Worm (Caenorhabditis elegans) whole organism, midembryonic: ENCODE data around the gene wrt-1.

Experiments used
- T22C8.4 ChIP-seq: fragments of 200-800 bp; sonication (Bioruptor generic); IDR thresholded peaks from 2 replicates; pipeline ENCODE4 v1.3.6; 2022; ENCODE audit warnings: missing genetic modification characterization, missing compliant biosample characterization
- cog-1 ChIP-seq: sonication (generic microtip); optimal IDR thresholded peaks from 2 replicates; lab custom pipeline; 2016; ENCODE audit warnings: missing genetic modification characterization, missing compliant biosample characterization
- flt-1 ChIP-seq: fragments of 200-800 bp; sonication (Bioruptor generic); IDR thresholded peaks from 2 replicates; pipeline ENCODE4 v1.3.6; 2022; ENCODE audit warnings: missing genetic modification characterization, missing compliant biosample characterization
- klf-2 ChIP-seq: fragments of 200-800 bp; sonication (Bioruptor generic); conservative IDR thresholded peaks from 2 replicates; pipeline ENCODE4 v1.3.6; 2022; ENCODE audit warnings: missing genetic modification reagents, missing genetic modification characterization, missing compliant biosample characterization
- med-1 ChIP-seq: sonication (generic microtip); optimal IDR thresholded peaks from 2 replicates; lab custom pipeline; 2017; ENCODE audit warnings: missing genetic modification characterization, mild to moderate bottlenecking, missing compliant biosample characterization, antibody characterized with exemption, missing genetic modification reagents; ENCODE audit not compliant: insufficient read depth
- ref-1 ChIP-seq: fragments of 200-800 bp; sonication (Bioruptor generic); conservative IDR thresholded peaks from 2 replicates; pipeline ENCODE4 v1.3.6; 2022; ENCODE audit warnings: missing genetic modification reagents, missing genetic modification characterization, missing compliant biosample characterization
- tab-1 ChIP-seq: fragments of 200-800 bp; sonication (Bioruptor generic); IDR thresholded peaks from 2 replicates; pipeline ENCODE4 v1.3.6; 2022; ENCODE audit warnings: missing genetic modification characterization, missing compliant biosample characterization
- ztf-23 ChIP-seq: fragments of 200-800 bp; sonication (Bioruptor generic); IDR thresholded peaks from 2 replicates; pipeline ENCODE4 v1.3.6; 2022; ENCODE audit warnings: missing genetic modification reagents, missing genetic modification characterization, missing compliant biosample characterization
- ztf-29 ChIP-seq: fragments of 200-800 bp; sonication (Bioruptor generic); IDR thresholded peaks from 2 replicates; pipeline ENCODE4 v1.3.6; 2022; ENCODE audit warnings: missing genetic modification reagents, missing genetic modification characterization, missing compliant biosample characterization

wrt-1 gene

DNA sequence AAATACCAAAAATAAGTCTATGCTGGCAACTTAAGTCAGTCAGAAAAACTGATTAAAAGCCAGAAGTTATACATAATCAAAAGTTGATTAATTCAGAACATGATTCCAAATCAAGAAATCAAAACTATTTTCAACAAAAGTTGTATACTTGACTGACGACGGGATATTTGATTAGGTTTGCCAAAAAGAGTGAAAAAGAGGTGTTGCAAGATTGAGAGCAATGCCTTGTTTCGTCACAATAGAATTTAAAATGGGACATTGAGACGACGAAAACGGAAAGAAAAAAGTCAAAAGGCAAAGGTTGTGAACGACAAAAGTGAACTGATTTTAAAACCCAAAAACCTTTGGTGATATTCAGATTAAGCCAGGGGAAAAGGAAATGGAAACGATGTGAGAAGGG lies 28.1 kb downstream of the wrt-1 start:
- TF ChIP-seq klf-2 (GFP tag; lab: Robert Waterston, UW) (no peak), tab-1 (GFP tag; lab: Robert Waterston, UW) (no peak), ref-1 (GFP tag; lab: Robert Waterston, UW) (no peak), med-1 (no peak), flt-1 (GFP tag; lab: Robert Waterston, UW) (no peak), cog-1 (tag; lab: Kevin White, UChicago) (no peak)

DNA sequence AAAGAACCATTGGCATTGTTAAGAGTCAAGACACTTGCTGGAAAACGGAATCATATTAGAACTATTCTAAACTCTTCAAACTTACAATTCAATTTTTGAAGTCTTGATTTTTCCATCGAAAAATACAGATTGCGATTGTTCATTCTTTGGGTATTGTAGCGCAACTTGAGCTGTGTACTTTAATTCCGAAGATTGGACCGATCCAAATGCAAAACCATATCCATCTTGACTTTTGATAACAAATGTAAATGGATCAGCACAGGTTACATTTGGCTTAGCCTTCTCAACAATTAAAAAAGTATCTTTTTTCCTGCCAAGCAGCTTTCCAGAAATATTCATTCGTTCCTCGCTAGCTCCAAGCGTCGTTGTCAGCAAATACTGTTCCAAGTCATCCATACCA lies 30.0 kb downstream of the wrt-1 start:
- no peak for TF ChIP-seq ztf-29 (GFP tag; lab: Robert Waterston, UW)
- no peak for TF ChIP-seq tab-1 (GFP tag; lab: Robert Waterston, UW)
- TF ChIP-seq ztf-23 (GFP tag; lab: Robert Waterston, UW) = no peak
- no peak for TF ChIP-seq T22C8.4 (GFP tag; lab: Robert Waterston, UW)
- TF ChIP-seq klf-2 (GFP tag; lab: Robert Waterston, UW) = no peak
- no peak for TF ChIP-seq med-1
- no peak for TF ChIP-seq flt-1 (GFP tag; lab: Robert Waterston, UW)
- TF ChIP-seq ref-1 (GFP tag; lab: Robert Waterston, UW) = no peak
- no peak for TF ChIP-seq cog-1 (tag; lab: Kevin White, UChicago)

DNA sequence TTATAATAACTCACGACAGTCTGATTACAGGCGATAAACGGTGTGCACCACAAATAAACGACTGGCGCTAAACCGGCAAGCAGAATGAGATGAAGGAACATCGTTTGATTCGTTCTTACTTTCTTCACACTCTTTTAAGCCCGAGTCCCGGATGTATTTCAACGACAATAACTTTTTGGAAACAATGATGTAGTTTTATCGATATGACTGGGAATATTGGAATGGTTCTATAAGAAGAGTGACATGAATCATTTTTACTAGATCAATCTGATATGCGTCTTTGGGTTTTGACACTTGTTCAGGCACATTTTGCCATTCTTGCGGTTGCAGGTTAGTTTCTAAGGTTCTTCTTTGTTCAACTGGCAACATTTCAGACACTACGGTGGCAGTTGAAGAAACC lies 30.7 kb downstream of the wrt-1 start, which contains the start of the genes ZK1290.11 and ZK1290.1:
ZK1290.11 (minus strand) TSS at position 101 of the 400 bp plus-strand sequence.
ZK1290.1 (plus strand) TSS at position 271 of the 400 bp plus-strand sequence.
- TF ChIP-seq tab-1 (GFP tag; lab: Robert Waterston, UW) = no peak

DNA sequence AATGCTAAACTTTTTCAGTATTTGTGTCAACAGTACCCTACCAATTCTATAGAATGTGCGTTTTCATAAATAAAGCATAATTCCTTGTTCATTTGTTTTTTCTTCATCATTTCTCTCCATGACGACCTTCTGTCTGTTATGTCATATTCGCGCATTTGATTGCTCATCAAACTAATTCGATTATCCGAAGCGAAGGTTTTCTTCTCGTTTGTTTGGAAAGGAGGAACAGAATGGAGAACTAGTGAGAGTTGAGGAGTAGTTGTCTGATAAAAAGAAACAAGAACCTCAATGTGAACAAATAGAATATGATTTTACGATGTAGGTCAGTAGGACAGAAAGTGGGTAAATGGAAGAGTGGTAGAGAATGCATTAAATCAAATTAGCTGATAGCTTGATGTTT lies 31.8 kb downstream of the wrt-1 start:
- TF ChIP-seq cog-1 (tag; lab: Kevin White, UChicago) (no peak), ztf-29 (GFP tag; lab: Robert Waterston, UW) (no peak), klf-2 (GFP tag; lab: Robert Waterston, UW) (no peak), med-1 (no peak), ztf-23 (GFP tag; lab: Robert Waterston, UW) (no peak), ref-1 (GFP tag; lab: Robert Waterston, UW) (no peak), flt-1 (GFP tag; lab: Robert Waterston, UW) (no peak), tab-1 (GFP tag; lab: Robert Waterston, UW) (no peak), T22C8.4 (GFP tag; lab: Robert Waterston, UW) (no peak)

DNA sequence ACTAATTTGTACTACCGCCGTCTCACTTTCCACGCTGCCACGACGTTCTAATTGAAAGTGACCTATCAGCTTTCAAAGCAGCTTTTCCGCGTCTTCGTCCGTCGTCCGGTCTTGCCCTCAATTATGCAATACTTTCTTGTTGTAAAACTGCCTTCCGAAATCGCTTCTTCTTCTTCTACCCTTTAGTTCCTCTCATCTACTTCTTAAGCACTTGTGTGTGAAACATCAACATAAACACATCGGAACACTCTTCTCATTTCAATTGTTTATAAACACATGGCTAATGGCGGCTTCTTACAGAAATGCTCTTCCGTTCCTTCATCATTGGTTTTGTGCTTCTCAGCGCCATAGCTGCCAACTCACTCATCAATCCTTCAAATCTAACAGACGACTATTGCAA lies 39.5 kb downstream of the wrt-1 start, which contains the start of gene F35D2.3:
F35D2.3 (plus strand) TSS at position 301 of the 400 bp plus-strand sequence.
- no peak for TF ChIP-seq T22C8.4 (GFP tag; lab: Robert Waterston, UW)
- TF ChIP-seq ztf-23 (GFP tag; lab: Robert Waterston, UW) = no peak
- no peak for TF ChIP-seq klf-2 (GFP tag; lab: Robert Waterston, UW)
- no peak for TF ChIP-seq ztf-29 (GFP tag; lab: Robert Waterston, UW)
- TF ChIP-seq ref-1 (GFP tag; lab: Robert Waterston, UW) = no peak
- no peak for TF ChIP-seq flt-1 (GFP tag; lab: Robert Waterston, UW)
- TF ChIP-seq med-1 = no peak
- TF ChIP-seq cog-1 (tag; lab: Kevin White, UChicago) = no peak
- TF ChIP-seq tab-1 (GFP tag; lab: Robert Waterston, UW) = no peak

DNA sequence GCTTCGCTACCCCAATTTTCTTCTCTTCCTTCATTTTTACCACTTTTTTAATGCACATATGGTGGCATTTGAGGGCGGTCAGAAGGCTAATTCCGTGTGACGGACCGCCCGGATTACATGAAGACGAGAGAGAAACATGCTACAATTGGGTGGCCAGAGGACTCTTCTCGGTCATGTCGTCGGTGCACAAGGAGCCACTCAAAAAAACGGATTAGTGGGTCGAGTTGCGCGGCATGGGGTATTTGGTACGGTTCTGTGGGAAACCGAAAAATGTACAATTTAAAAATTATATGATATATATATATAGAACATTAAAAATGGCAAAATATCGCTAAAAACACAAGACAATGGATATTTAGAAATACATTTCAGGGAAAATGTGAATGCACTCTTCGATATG lies 40.0 kb downstream of the wrt-1 start:
- no peak for TF ChIP-seq klf-2 (GFP tag; lab: Robert Waterston, UW)

DNA sequence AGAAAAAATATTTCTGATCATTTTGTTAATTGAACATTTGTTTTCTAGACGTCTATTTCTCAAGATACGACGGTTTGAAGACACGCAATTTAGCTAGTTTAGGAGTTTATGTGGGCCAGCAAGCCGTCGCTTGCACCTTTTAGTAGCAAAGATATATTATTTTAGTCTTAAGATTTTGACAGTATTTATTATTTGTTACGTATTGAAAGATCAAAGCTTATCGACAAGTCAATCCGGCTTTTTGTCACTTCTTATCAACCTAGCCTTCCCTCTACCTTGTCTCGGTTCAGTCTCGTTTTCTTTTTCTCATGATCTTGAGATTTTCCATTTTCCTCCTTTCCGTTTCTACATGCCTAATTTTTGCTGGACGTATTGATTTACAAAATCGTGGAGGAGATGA lies 43.3 kb downstream of the wrt-1 start, which contains the start of gene F35D2.2:
F35D2.2 (plus strand) TSS at position 301 of the 400 bp plus-strand sequence.
- TF ChIP-seq med-1 (no peak), ref-1 (GFP tag; lab: Robert Waterston, UW) (no peak), ztf-29 (GFP tag; lab: Robert Waterston, UW) (no peak), ztf-23 (GFP tag; lab: Robert Waterston, UW) (no peak), flt-1 (GFP tag; lab: Robert Waterston, UW) (no peak), cog-1 (tag; lab: Kevin White, UChicago) (no peak), T22C8.4 (GFP tag; lab: Robert Waterston, UW) (no peak), klf-2 (GFP tag; lab: Robert Waterston, UW) (no peak), tab-1 (GFP tag; lab: Robert Waterston, UW) (no peak)

DNA sequence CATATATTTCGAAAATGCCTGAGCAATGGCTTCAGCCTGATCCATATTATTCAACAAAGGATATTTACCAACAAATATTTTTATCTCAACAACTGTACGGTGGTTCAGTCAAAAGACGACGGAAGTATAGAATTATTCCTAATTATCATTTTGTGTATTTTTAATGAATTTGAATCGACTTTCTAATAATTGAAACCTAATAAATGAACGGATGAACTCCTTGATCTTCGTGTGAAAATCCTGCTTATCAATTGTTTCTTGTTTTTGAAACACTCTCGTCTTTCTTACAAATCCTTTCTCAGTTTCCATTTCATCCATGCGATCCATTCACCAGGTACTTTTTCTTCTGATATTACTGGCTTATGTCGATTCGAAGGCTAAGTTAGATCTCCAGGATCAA lies 44.8 kb downstream of the wrt-1 start, which contains the start of gene F35D2.1:
F35D2.1 (plus strand) TSS at position 301 of the 400 bp plus-strand sequence.
- TF ChIP-seq ztf-23 (GFP tag; lab: Robert Waterston, UW) (no peak), tab-1 (GFP tag; lab: Robert Waterston, UW) (no peak), med-1 (no peak), flt-1 (GFP tag; lab: Robert Waterston, UW) (no peak), cog-1 (tag; lab: Kevin White, UChicago) (no peak), ref-1 (GFP tag; lab: Robert Waterston, UW) (no peak), klf-2 (GFP tag; lab: Robert Waterston, UW) (no peak), T22C8.4 (GFP tag; lab: Robert Waterston, UW) (no peak), ztf-29 (GFP tag; lab: Robert Waterston, UW) (no peak)

DNA sequence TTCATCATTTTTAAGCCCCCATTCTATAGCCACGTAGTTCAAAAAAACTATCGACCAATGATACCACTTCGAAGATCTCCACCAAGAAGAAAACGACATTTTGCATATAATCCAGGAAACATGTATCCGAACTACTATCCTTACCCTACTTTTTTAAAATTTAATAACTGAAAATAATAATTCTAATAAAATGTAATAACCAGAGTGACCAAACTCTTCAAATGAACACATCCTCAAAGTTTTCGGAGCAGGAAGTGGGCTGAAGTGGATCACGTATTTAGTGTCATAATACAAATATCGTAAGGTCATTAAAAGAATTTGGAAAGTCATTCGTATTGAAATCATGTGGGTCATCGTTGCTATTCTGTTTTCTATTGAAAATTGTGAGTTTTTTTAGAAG lies 46.6 kb downstream of the wrt-1 start, which contains the start of gene F35D2.6:
F35D2.6 (plus strand) TSS at position 301 of the 400 bp plus-strand sequence.
- no peak for TF ChIP-seq ztf-23 (GFP tag; lab: Robert Waterston, UW)
- no peak for TF ChIP-seq klf-2 (GFP tag; lab: Robert Waterston, UW)
- no peak for TF ChIP-seq ref-1 (GFP tag; lab: Robert Waterston, UW)
- no peak for TF ChIP-seq med-1
- no peak for TF ChIP-seq cog-1 (tag; lab: Kevin White, UChicago)
